Worm (Caenorhabditis elegans) whole organism, L4 larva: Measurements from ENCODE around the gene syx-16.

ENCODE experiments used
- aha-1 ChIP-seq: fragments of 150-350 bp; peaks from one replicate; lab custom pipeline; 2014; ENCODE audit warnings: missing biosample characterization, missing genetic modification characterization
- nhr-76 ChIP-seq: fragments of 150-350 bp; optimal IDR thresholded peaks from 2 replicates; lab custom pipeline; 2014; ENCODE audit warnings: missing biosample characterization, missing genetic modification characterization
- nhr-77 ChIP-seq: fragments of 150-350 bp; optimal IDR thresholded peaks from 2 replicates; lab custom pipeline; 2014; ENCODE audit warnings: missing biosample characterization, missing genetic modification characterization
- pqm-1 ChIP-seq: sonication (generic microtip); optimal IDR thresholded peaks from 2 replicates; lab custom pipeline; 2017; ENCODE audit warnings: missing biosample characterization, missing genetic modification characterization
- unc-39 ChIP-seq: sonication (generic microtip); optimal IDR thresholded peaks from 2 replicates; lab custom pipeline; 2017; ENCODE audit warnings: missing biosample characterization, missing genetic modification characterization
- ztf-11 ChIP-seq: fragments of 150-350 bp; optimal IDR thresholded peaks from 2 replicates; lab custom pipeline; 2014; ENCODE audit warnings: missing biosample characterization, missing genetic modification characterization

- TF ChIP-seq unc-39 (tag; lab: Kevin White, UChicago) (no peak), nhr-76 (no peak), nhr-77 (tag; lab: Kevin White, UChicago) (no peak), aha-1 (no peak), ztf-11 (tag; lab: Kevin White, UChicago) (no peak), pqm-1 (tag; lab: Kevin White, UChicago) (no peak)
Observed at ce11 chrIII:5248706-5249105, 39.8 kb upstream of the syx-16 start.
